4 fruit fly cellular contexts compared by ENCODE assay signal in the genomic region with DNA sequence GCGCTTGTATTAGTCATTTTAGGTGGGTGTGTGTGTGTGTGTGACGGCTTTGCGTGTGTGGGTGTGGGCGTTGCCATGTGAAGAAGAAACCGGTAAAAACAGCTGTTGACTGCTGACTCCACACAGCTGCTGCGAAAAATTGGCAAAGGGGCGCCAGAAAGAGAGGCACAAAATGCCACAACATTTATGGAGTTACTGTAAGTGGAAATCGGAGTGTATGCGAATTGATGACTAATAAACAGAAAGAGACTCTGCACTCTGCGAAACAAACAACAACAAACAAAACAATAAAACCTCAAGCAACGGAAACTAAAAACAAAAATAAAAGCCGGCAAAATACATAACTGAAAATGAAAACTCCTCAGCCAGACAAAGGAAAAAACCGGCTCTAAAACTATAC.
TF ChIP-seq lines count a peak whose summit lies in the region.

No protein-coding gene starts in this region.

- TF ChIP-seq CTCF in whole organism, embryonic (GFP tag; optimal IDR thresholded peaks at IDR 0.05; lab: Kevin White, UChicago): no peak

TF ChIP-seq in whole organism, adult, 20 proteins besides CTCF, POLR2A, EP300 and RAD21:
- TF ChIP-seq tj (GFP tag; optimal IDR thresholded peaks at IDR 0.05; lab: Kevin White, UChicago): peak; percentile 41
- TF ChIP-seq CG1620 (GFP tag; optimal IDR thresholded peaks at IDR 0.05; lab: Kevin White, UChicago): no peak
TF ChIP-seq in whole organism, adult: peak in this region for 1.

TF ChIP-seq in whole organism, embryonic, 481 proteins besides CTCF, POLR2A, EP300 and RAD21:
- peak; percentile 51; the same call in 1 of the 4 replicates for TF ChIP-seq chinmo (GFP tag; IDR thresholded peaks at IDR 0.05; lab: Robert Waterston, UW; ENCODE audit: partially characterized antibody)
- TF ChIP-seq cg (GFP tag; optimal IDR thresholded peaks at IDR 0.05; lab: Kevin White, UChicago): peak; percentile 61
- peak; percentile 80 for TF ChIP-seq nom (GFP tag; optimal IDR thresholded peaks at IDR 0.05; lab: Kevin White, UChicago)
- TF ChIP-seq odd (GFP tag; optimal IDR thresholded peaks at IDR 0.05; lab: Kevin White, UChicago): no peak
- no peak for TF ChIP-seq HLH3B (GFP tag; IDR thresholded peaks at IDR 0.05; lab: Robert Waterston, UW)

TF ChIP-seq in whole organism, prepupa, 60 proteins besides CTCF, POLR2A, EP300 and RAD21:
- TF ChIP-seq CG9139 (GFP tag; optimal IDR thresholded peaks at IDR 0.05; lab: Kevin White, UChicago): peak; percentile 5
- TF ChIP-seq Sox14 (GFP tag; optimal IDR thresholded peaks at IDR 0.05; lab: Kevin White, UChicago): peak; percentile 60
- no peak for TF ChIP-seq CG11902 (GFP tag; optimal IDR thresholded peaks at IDR 0.05; lab: Kevin White, UChicago)
- no peak for TF ChIP-seq Lpt (GFP tag; optimal IDR thresholded peaks at IDR 0.05; lab: Kevin White, UChicago)
- peak; percentile 64 for TF ChIP-seq dsx (GFP tag; optimal IDR thresholded peaks at IDR 0.05; lab: Kevin White, UChicago; ENCODE audit: poor library complexity, severe bottlenecking)
- peak; percentile 13; the same call in 1 of the 3 replicates for TF ChIP-seq eg (GFP tag; IDR thresholded peaks at IDR 0.05; lab: Robert Waterston, UW)
- TF ChIP-seq CG8119 (GFP tag; IDR thresholded peaks at IDR 0.05; lab: Robert Waterston, UW): peak; percentile 48; the same call in 2 of the 3 replicates
- peak; percentile 57 for TF ChIP-seq Eip78C (GFP tag; lab: Kevin White, UChicago)
- no peak for TF ChIP-seq Hr39 (GFP tag; optimal IDR thresholded peaks at IDR 0.05; lab: Kevin White, UChicago)
- peak; percentile 58 for TF ChIP-seq CG6808 (GFP tag; optimal IDR thresholded peaks at IDR 0.05; lab: Kevin White, UChicago)
- TF ChIP-seq CG10669 (GFP tag; optimal IDR thresholded peaks at IDR 0.05; lab: Kevin White, UChicago): peak; percentile 8
- TF ChIP-seq esn (GFP tag; optimal IDR thresholded peaks at IDR 0.05; lab: Kevin White, UChicago): no peak
- TF ChIP-seq CG8319 (GFP tag; optimal IDR thresholded peaks at IDR 0.05; lab: Kevin White, UChicago): no peak
- peak; percentile 3 for TF ChIP-seq Ets96B (tag; optimal IDR thresholded peaks at IDR 0.05; lab: Kevin White, UChicago)
- no peak for TF ChIP-seq CG15336 (GFP tag; IDR thresholded peaks at IDR 0.05; lab: Robert Waterston, UW)
- TF ChIP-seq CG3032 (tag; optimal IDR thresholded peaks at IDR 0.05; lab: Kevin White, UChicago): peak; percentile 29
- no peak for TF ChIP-seq CG6792 (GFP tag; optimal IDR thresholded peaks at IDR 0.05; lab: Kevin White, UChicago)
- peak; percentile 17 for TF ChIP-seq CG6854 (GFP tag; optimal IDR thresholded peaks at IDR 0.05; lab: Kevin White, UChicago)
- peak; percentile 54; the same call in 1 of the 3 replicates for TF ChIP-seq CG6163 (GFP tag; IDR thresholded peaks at IDR 0.05; lab: Robert Waterston, UW)
- no peak for TF ChIP-seq Smox (GFP tag; optimal IDR thresholded peaks at IDR 0.05; lab: Kevin White, UChicago)
- peak; percentile 53 to 80 for TF ChIP-seq ss (GFP tag; optimal IDR thresholded peaks at IDR 0.05; lab: Kevin White, UChicago)

TF ChIP-seq in whole organism, pupa, 21 proteins besides CTCF, POLR2A, EP300 and RAD21:
- no peak for TF ChIP-seq Ets98B (GFP tag; IDR thresholded peaks at IDR 0.05; lab: Robert Waterston, UW)
- peak; percentile 12 for TF ChIP-seq CG8159 (tag; optimal IDR thresholded peaks at IDR 0.05; lab: Kevin White, UChicago)
- TF ChIP-seq CG13204 (GFP tag; optimal IDR thresholded peaks at IDR 0.05; lab: Kevin White, UChicago): peak; percentile 5
- TF ChIP-seq CG34367 (tag; optimal IDR thresholded peaks at IDR 0.05; lab: Kevin White, UChicago): peak; percentile 1
- no peak for TF ChIP-seq CG15710 (tag; optimal IDR thresholded peaks at IDR 0.05; lab: Kevin White, UChicago)
- TF ChIP-seq CG32121 (GFP tag; IDR thresholded peaks at IDR 0.05; lab: Robert Waterston, UW): 0 out of 2 replicates have a peak, but pooled peaks have one; percentile 16
- TF ChIP-seq Pif1A (GFP tag; optimal IDR thresholded peaks at IDR 0.05; lab: Kevin White, UChicago): no peak
- TF ChIP-seq rn (GFP tag; IDR thresholded peaks at IDR 0.05; lab: Robert Waterston, UW): no peak
- peak; percentile 62 for TF ChIP-seq EcR (GFP tag; optimal IDR thresholded peaks at IDR 0.05; lab: Kevin White, UChicago)
- no peak for TF ChIP-seq CG17806 (tag; optimal IDR thresholded peaks at IDR 0.05; lab: Kevin White, UChicago)
- no peak for TF ChIP-seq fd96Ca (GFP tag; IDR thresholded peaks at IDR 0.05; lab: Robert Waterston, UW)
